Worm (Caenorhabditis elegans): ENCODE data around the gene sru-40.

Gene sru-40

ce11 chrV:9868311-9868710 is 34.5 kb upstream of the sru-40 start, which contains the start of gene srab-17:
Gene srab-17 (minus strand): TSS chrV:9868411.
- TF ChIP-seq efl-3 (GFP tag; optimal IDR thresholded peaks at IDR 0.05): no peak
- TF ChIP-seq dsc-1 (tag; optimal IDR thresholded peaks at IDR 0.05): no peak
- TF ChIP-seq lin-13 (GFP tag; optimal IDR thresholded peaks at IDR 0.05): no peak
- TF ChIP-seq pqm-1 (tag; optimal IDR thresholded peaks at IDR 0.05): no peak
- TF ChIP-seq lir-3 (tag; optimal IDR thresholded peaks at IDR 0.05; ENCODE audit: poor library complexity): no peak
- TF ChIP-seq mab-9 (GFP tag; IDR thresholded peaks at IDR 0.05): no peak
- TF ChIP-seq nhr-237 (tag; optimal IDR thresholded peaks at IDR 0.05): no peak

DNA sequence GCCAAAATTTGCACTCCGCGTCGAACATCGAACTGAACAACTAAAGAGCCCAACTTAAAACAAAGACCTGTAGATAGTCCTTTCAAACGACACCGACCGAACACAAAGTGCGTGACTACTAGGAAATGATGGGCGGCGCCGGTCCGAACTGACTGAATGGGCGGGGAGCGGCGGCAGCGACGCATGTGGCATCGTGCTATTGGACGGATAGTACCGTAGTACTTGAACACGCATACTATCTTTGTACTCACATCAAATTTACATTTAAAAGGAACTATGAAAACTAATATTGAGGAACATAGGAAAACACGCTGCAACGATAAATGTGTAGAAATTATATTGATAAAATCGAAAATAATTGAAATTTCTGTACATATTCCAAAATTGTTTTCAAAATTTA is 26.5 kb upstream of the sru-40 start:
- TF ChIP-seq blmp-1 (tag; optimal IDR thresholded peaks at IDR 0.05) (peak; percentile 25), zip-4 (GFP tag; optimal IDR thresholded peaks at IDR 0.05) (no peak), xbp-1 (tag; optimal IDR thresholded peaks at IDR 0.05) (peak; percentile 99), lsy-2 (tag; optimal IDR thresholded peaks at IDR 0.05) (peak; percentile 66 to 70), tbx-2 (tag; optimal IDR thresholded peaks at IDR 0.05) (no peak), ceh-63 (GFP tag; optimal IDR thresholded peaks at IDR 0.05) (no peak), ama-1 (optimal IDR thresholded peaks at IDR 0.05) (no peak), nhr-90 (tag; optimal IDR thresholded peaks at IDR 0.05; ENCODE audit: poor library complexity) (no peak), egl-27 (tag; optimal IDR thresholded peaks at IDR 0.05) (no peak), hlh-4 (tag; optimal IDR thresholded peaks at IDR 0.05) (no peak), C04F5.9 (tag; optimal IDR thresholded peaks at IDR 0.05) (no peak)

- TF ChIP-seq elt-2 (tag; optimal IDR thresholded peaks at IDR 0.05): no peak
- TF ChIP-seq mdl-1 (tag; optimal IDR thresholded peaks at IDR 0.05): no peak
- TF ChIP-seq isw-1 (GFP tag; IDR thresholded peaks at IDR 0.05): no peak
- no peak for TF ChIP-seq efl-1 (optimal IDR thresholded peaks at IDR 0.05)
- peak in 1 of 2 experiments; percentile 47 for TF ChIP-seq efl-1 (GFP tag; optimal IDR thresholded peaks at IDR 0.05 in 1 of 2)
- no peak for TF ChIP-seq nhr-71 (tag; optimal IDR thresholded peaks at IDR 0.05)
- no peak for TF ChIP-seq unc-30 (tag; optimal IDR thresholded peaks at IDR 0.05)
Observed at ce11 chrV:9859863-9860262, 26.1 kb upstream of the sru-40 start, which contains the start of gene lsy-12. Gene lsy-12 (minus strand): TSS chrV:9859963.

ce11 chrV:9856978-9857377 is 23.2 kb upstream of the sru-40 start:
- no peak for TF ChIP-seq fkh-8 (tag; optimal IDR thresholded peaks at IDR 0.05)
- TF ChIP-seq snpc-4 (tag; optimal IDR thresholded peaks at IDR 0.05): no peak
- TF ChIP-seq irx-1 (tag; optimal IDR thresholded peaks at IDR 0.05): no peak
- no peak for TF ChIP-seq egl-27 (tag; optimal IDR thresholded peaks at IDR 0.05)
- peak; percentile 49 for TF ChIP-seq elt-2 (tag; optimal IDR thresholded peaks at IDR 0.05)
- TF ChIP-seq ceh-88 (GFP tag; IDR thresholded peaks at IDR 0.05): no peak
- TF ChIP-seq C34B4.2 (tag; optimal IDR thresholded peaks at IDR 0.05): no peak
- TF ChIP-seq nhr-77 (tag; optimal IDR thresholded peaks at IDR 0.05): no peak

DNA sequence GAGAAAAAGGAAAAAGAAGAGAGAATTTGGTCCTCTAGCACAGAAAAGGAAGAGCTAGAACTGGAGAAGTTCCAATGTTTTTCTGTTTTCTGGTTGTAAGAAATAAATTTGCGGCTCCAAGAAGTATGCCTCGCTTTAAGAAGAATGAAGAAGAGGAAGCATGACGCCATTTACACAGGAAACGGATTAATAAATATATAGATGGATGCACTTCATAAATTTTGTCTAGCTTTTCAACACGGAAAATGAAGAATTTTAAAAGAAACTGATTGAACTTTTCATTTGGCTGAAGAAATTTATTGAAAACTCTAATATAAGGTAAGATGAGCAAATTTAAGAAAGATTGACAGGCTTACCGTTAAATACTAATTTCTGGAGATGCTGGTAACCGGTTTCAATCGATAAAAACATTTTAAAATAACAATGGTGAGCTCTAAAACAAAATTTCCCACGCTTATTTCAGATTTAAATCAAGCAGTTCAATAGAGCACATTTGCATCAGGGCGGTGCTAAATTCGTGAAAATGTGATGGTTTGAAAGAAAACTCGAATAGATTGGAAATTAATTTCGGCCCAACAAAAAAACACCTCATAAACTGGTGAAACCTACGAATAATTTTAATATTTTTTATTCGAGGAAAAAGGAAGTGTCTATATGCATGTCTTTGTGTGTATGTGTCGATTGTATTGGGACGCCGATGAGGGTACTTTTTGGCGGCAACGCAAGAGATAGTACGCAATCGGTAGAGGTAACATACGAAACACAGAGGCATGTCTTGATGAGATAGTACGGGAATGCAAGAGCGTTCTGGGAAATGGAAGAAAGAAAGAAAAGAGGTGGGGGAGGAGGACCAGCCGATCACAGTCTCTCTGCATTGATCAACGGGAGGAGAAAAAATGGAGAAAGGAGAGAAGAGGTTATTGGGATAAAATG is 22.4 kb upstream of the sru-40 start:
- TF ChIP-seq mep-1 (tag; optimal IDR thresholded peaks at IDR 0.05) (peak; percentile 64), egl-27 (tag; optimal IDR thresholded peaks at IDR 0.05) (no peak), efl-3 (GFP tag; optimal IDR thresholded peaks at IDR 0.05) (no peak), tlp-1 (tag; optimal IDR thresholded peaks at IDR 0.05) (no peak), elt-2 (tag; optimal IDR thresholded peaks at IDR 0.05) (no peak), swsn-7 (tag; optimal IDR thresholded peaks at IDR 0.05) (peak; percentile 45), ceh-63 (GFP tag; optimal IDR thresholded peaks at IDR 0.05) (no peak), nhr-77 (tag; optimal IDR thresholded peaks at IDR 0.05) (no peak), ceh-88 (GFP tag; IDR thresholded peaks at IDR 0.05) (no peak), irx-1 (tag; optimal IDR thresholded peaks at IDR 0.05) (peak; percentile 8), fkh-10 (GFP tag; optimal IDR thresholded peaks at IDR 0.05) (no peak), C34B4.2 (tag; optimal IDR thresholded peaks at IDR 0.05) (no peak), pqm-1 (tag; optimal IDR thresholded peaks at IDR 0.05) (no peak), lin-14 (GFP tag; optimal IDR thresholded peaks at IDR 0.05) (peak; percentile 83), aly-2 (tag; optimal IDR thresholded peaks at IDR 0.05) (no peak), F16B12.6 (tag; optimal IDR thresholded peaks at IDR 0.05) (no peak), egl-13 (tag; optimal IDR thresholded peaks at IDR 0.05) (no peak), snu-23 (GFP tag; optimal IDR thresholded peaks at IDR 0.05) (peak; percentile 61), alr-1 (tag; optimal IDR thresholded peaks at IDR 0.05; ENCODE audit: borderline replicate concordance) (no peak), vab-15 (tag; optimal IDR thresholded peaks at IDR 0.05) (no peak), nhr-90 (tag; optimal IDR thresholded peaks at IDR 0.05; ENCODE audit: poor library complexity) (peak; percentile 9), isw-1 (GFP tag; IDR thresholded peaks at IDR 0.05) (no peak), ceh-82 (tag; optimal IDR thresholded peaks at IDR 0.05) (no peak)
